Fruit fly (Drosophila melanogaster) ovary, adult (tissue): ENCODE results near the gene AdoR.
A peak's percentile ranks its signal among the peaks of the same experiment; 100 is the strongest.

Experiments
- CG17801 ChIP-seq: fragments of 200-800 bp; optimal IDR thresholded peaks from 2 replicates; lab custom pipeline; 2019; ENCODE audit warnings: missing biosample characterization, mild to moderate bottlenecking, missing genetic modification characterization, moderate library complexity; ENCODE audit not compliant: partially characterized antibody

The AdoR gene

dm6 chr3R:30124635-30125034 is 24.8 kb downstream of the AdoR start, which contains the start of gene CG45073:
CG45073 (minus strand) TSS chr3R:30124735.
- TF ChIP-seq CG17801 (GFP tag; lab: Kevin White, UChicago): no peak

- no peak for TF ChIP-seq CG17801 (GFP tag; lab: Kevin White, UChicago)
Measured at dm6 chr3R:30123163-30123562, 26.2 kb downstream of the AdoR start, which contains the start of gene CG45072. CG45072 (minus strand) TSS chr3R:30123263.

- no peak for TF ChIP-seq CG17801 (GFP tag; lab: Kevin White, UChicago)
Measured at dm6 chr3R:30121731-30122130, 27.7 kb downstream of the AdoR start.

- no peak for TF ChIP-seq CG17801 (GFP tag; lab: Kevin White, UChicago)
Measured at dm6 chr3R:30114286-30114803, 35.1 kb downstream of the AdoR start.

- TF ChIP-seq CG17801 (GFP tag; lab: Kevin White, UChicago): no peak
Measured at dm6 chr3R:30110959-30111358, 38.4 kb downstream of the AdoR start.

dm6 chr3R:30109380-30109779 is 40.0 kb downstream of the AdoR start:
- no peak for TF ChIP-seq CG17801 (GFP tag; lab: Kevin White, UChicago)

- no peak for TF ChIP-seq CG17801 (GFP tag; lab: Kevin White, UChicago)
Measured at dm6 chr3R:30108639-30109038, 40.8 kb downstream of the AdoR start.

- no peak for TF ChIP-seq CG17801 (GFP tag; lab: Kevin White, UChicago)
Measured at dm6 chr3R:30107718-30108117, 41.7 kb downstream of the AdoR start.

dm6 chr3R:30106562-30106961 is 42.8 kb downstream of the AdoR start:
- TF ChIP-seq CG17801 (GFP tag; lab: Kevin White, UChicago): no peak

- TF ChIP-seq CG17801 (GFP tag; lab: Kevin White, UChicago): no peak
Measured at dm6 chr3R:30105808-30106207, 43.6 kb downstream of the AdoR start.

dm6 chr3R:30104912-30105510 is 44.4 kb downstream of the AdoR start:
- no peak for TF ChIP-seq CG17801 (GFP tag; lab: Kevin White, UChicago)

dm6 chr3R:30102806-30103619 is 46.4 kb downstream of the AdoR start:
- peak; percentile 19 for TF ChIP-seq CG17801 (GFP tag; lab: Kevin White, UChicago)

- TF ChIP-seq CG17801 (GFP tag; lab: Kevin White, UChicago): no peak
Measured at dm6 chr3R:30101389-30101935, 47.9 kb downstream of the AdoR start.

- TF ChIP-seq CG17801 (GFP tag; lab: Kevin White, UChicago): no peak
Measured at dm6 chr3R:30100976-30101332, 48.5 kb downstream of the AdoR start.

- no peak for TF ChIP-seq CG17801 (GFP tag; lab: Kevin White, UChicago)
Measured at dm6 chr3R:30100325-30100975, 49.0 kb downstream of the AdoR start.
